Fruit fly (Drosophila melanogaster) whole organism, embryonic: ENCODE results near the gene Egfrap.

ENCODE experiments used
- Asciz ChIP-seq: fragments of 200-800 bp; sonication (Bioruptor generic); optimal IDR thresholded peaks from 2 replicates; lab custom pipeline; 2017; ENCODE audit warnings: missing biosample characterization, mild to moderate bottlenecking, missing genetic modification characterization, missing genetic modification reagents
- Atf-2 ChIP-seq: fragments of 200-800 bp; sonication (Bioruptor generic); optimal IDR thresholded peaks from 2 replicates; lab custom pipeline; 2016; ENCODE audit warnings: missing biosample characterization, missing genetic modification characterization
- CG11085 ChIP-seq: fragments of 200-800 bp; sonication (Bioruptor generic); IDR thresholded peaks from 2 replicates; pipeline ENCODE4 v1.3.6; 2022; ENCODE audit warnings: missing biosample characterization, missing genetic modification characterization
- CG11093 ChIP-seq: fragments of 200-800 bp; sonication (Bioruptor generic); IDR thresholded peaks from 3 replicates; pipeline ENCODE4 v1.3.6; 2022; ENCODE audit warnings: missing biosample characterization, missing genetic modification characterization
- CG12155 ChIP-seq: fragments of 200-800 bp; sonication (Bioruptor generic); optimal IDR thresholded peaks from 3 replicates; lab custom pipeline; 2016; ENCODE audit warnings: missing biosample characterization, missing genetic modification characterization
- CG13123 ChIP-seq: fragments of 200-800 bp; sonication (Bioruptor generic); optimal IDR thresholded peaks from 2 replicates; lab custom pipeline; 2016; ENCODE audit warnings: missing biosample characterization, missing genetic modification characterization
- CG13287 ChIP-seq: fragments of 200-800 bp; sonication (Bioruptor generic); IDR thresholded peaks from 2 replicates; pipeline ENCODE4 v1.3.6; 2022; ENCODE audit warnings: missing biosample characterization, missing genetic modification characterization; ENCODE audit not compliant: partially characterized antibody
- CG13894 ChIP-seq: fragments of 200-800 bp; sonication (Bioruptor generic); optimal IDR thresholded peaks from 3 replicates; lab custom pipeline; 2018; ENCODE audit warnings: missing biosample characterization, mild to moderate bottlenecking, missing genetic modification characterization, moderate library complexity
- CG15479 ChIP-seq: fragments of 200-800 bp; sonication (Bioruptor generic); optimal IDR thresholded peaks from 3 replicates; lab custom pipeline; 2019; ENCODE audit warnings: missing biosample characterization, mild to moderate bottlenecking, missing genetic modification characterization, moderate library complexity
- CG15601 ChIP-seq: fragments of 200-800 bp; sonication (Bioruptor generic); optimal IDR thresholded peaks from 3 replicates; lab custom pipeline; 2019; ENCODE audit warnings: missing biosample characterization, mild to moderate bottlenecking, missing genetic modification characterization, moderate library complexity
- CG16779 ChIP-seq: fragments of 200-800 bp; sonication (Bioruptor generic); IDR thresholded peaks from 2 replicates; pipeline ENCODE4 v1.3.6; 2022; ENCODE audit warnings: missing biosample characterization, missing genetic modification characterization
- CG16815 ChIP-seq: fragments of 200-800 bp; sonication (Bioruptor generic); optimal IDR thresholded peaks from 3 replicates; lab custom pipeline; 2017; ENCODE audit warnings: missing biosample characterization, mild to moderate bottlenecking, missing genetic modification characterization
- CG18599 ChIP-seq: fragments of 200-800 bp; sonication (Bioruptor generic); optimal IDR thresholded peaks from 3 replicates; lab custom pipeline; 2017; ENCODE audit warnings: missing biosample characterization, missing genetic modification characterization, mild to moderate bottlenecking, moderate library complexity, missing genetic modification reagents
- CG2678 ChIP-seq: fragments of 200-800 bp; sonication (Bioruptor generic); optimal IDR thresholded peaks from 3 replicates; lab custom pipeline; 2019; ENCODE audit warnings: missing biosample characterization, mild to moderate bottlenecking, missing genetic modification characterization, moderate library complexity
- CG30403 ChIP-seq: fragments of 200-800 bp; sonication (Bioruptor generic); optimal IDR thresholded peaks from 3 replicates; lab custom pipeline; 2016; ENCODE audit warnings: missing biosample characterization, missing genetic modification characterization
- CG7372 ChIP-seq: fragments of 200-800 bp; sonication (Bioruptor generic); IDR thresholded peaks from 2 replicates; pipeline ENCODE4 v1.3.6; 2022; ENCODE audit warnings: missing biosample characterization, missing genetic modification characterization
- CG7839 ChIP-seq: fragments of 200-800 bp; sonication (Bioruptor generic); optimal IDR thresholded peaks from 3 replicates; lab custom pipeline; 2018; ENCODE audit warnings: missing biosample characterization, mild to moderate bottlenecking, missing genetic modification characterization, moderate library complexity
- CG7963 ChIP-seq: fragments of 200-800 bp; sonication (Bioruptor generic); IDR thresholded peaks from 3 replicates; pipeline ENCODE4 v1.3.6; 2022; ENCODE audit warnings: missing biosample characterization, missing genetic modification characterization; ENCODE audit not compliant: partially characterized antibody
- CG7987 ChIP-seq: fragments of 200-800 bp; sonication (Bioruptor generic); optimal IDR thresholded peaks from 2 replicates; lab custom pipeline; 2018; ENCODE audit warnings: missing biosample characterization, mild to moderate bottlenecking, missing genetic modification characterization, moderate library complexity
- CG9609 ChIP-seq: fragments of 200-800 bp; sonication (Bioruptor generic); optimal IDR thresholded peaks from 3 replicates; lab custom pipeline; 2016; ENCODE audit warnings: missing biosample characterization, missing genetic modification characterization
- CHES-1-like ChIP-seq: fragments of 200-800 bp; sonication (Bioruptor generic); optimal IDR thresholded peaks from 2 replicates; lab custom pipeline; 2016; ENCODE audit warnings: missing biosample characterization, missing genetic modification characterization
- CoRest ChIP-seq: fragments of 200-800 bp; sonication (Bioruptor generic); optimal IDR thresholded peaks from 3 replicates; lab custom pipeline; 2018; ENCODE audit warnings: missing biosample characterization, mild to moderate bottlenecking, missing genetic modification characterization, moderate library complexity
- Doc2 ChIP-seq: fragments of 200-800 bp; sonication (Bioruptor generic); IDR thresholded peaks from 2 replicates; pipeline ENCODE4 v1.3.6; 2022; ENCODE audit warnings: missing biosample characterization, missing genetic modification characterization
- Dref ChIP-seq: fragments of 200-800 bp; sonication (Bioruptor generic); IDR thresholded peaks from 2 replicates; pipeline ENCODE4 v1.3.6; 2022; ENCODE audit warnings: missing biosample characterization, missing genetic modification characterization
- Elba2 ChIP-seq: fragments of 200-800 bp; sonication (Bioruptor generic); optimal IDR thresholded peaks from 3 replicates; lab custom pipeline; 2016; ENCODE audit warnings: missing biosample characterization, missing genetic modification characterization
- HLH3B ChIP-seq: fragments of 200-800 bp; sonication (Bioruptor generic); IDR thresholded peaks from 2 replicates; pipeline ENCODE4 v1.3.6; 2022; ENCODE audit warnings: missing biosample characterization, missing genetic modification characterization
- Hmr ChIP-seq: fragments of 200-800 bp; sonication (Bioruptor generic); optimal IDR thresholded peaks from 3 replicates; lab custom pipeline; 2017; ENCODE audit warnings: mild to moderate bottlenecking, missing biosample characterization, missing genetic modification reagents, missing genetic modification characterization
- Mrtf ChIP-seq: fragments of 200-800 bp; sonication (Bioruptor generic); IDR thresholded peaks from 3 replicates; pipeline ENCODE4 v1.3.6; 2022; ENCODE audit warnings: missing biosample characterization, missing genetic modification characterization
- Sin3A ChIP-seq: fragments of >200 bp; optimal IDR thresholded peaks from 2 replicates; lab custom pipeline; 2018
- ase ChIP-seq: fragments of 200-800 bp; sonication (Bioruptor generic); IDR thresholded peaks from 3 replicates; pipeline ENCODE4 v1.3.6; 2022; ENCODE audit warnings: missing biosample characterization, missing genetic modification characterization
- az2 ChIP-seq: fragments of 200-800 bp; sonication (Bioruptor generic); optimal IDR thresholded peaks from 3 replicates; lab custom pipeline; 2016; ENCODE audit warnings: missing biosample characterization, missing genetic modification characterization
- bab2 ChIP-seq: fragments of 200-800 bp; sonication (Bioruptor generic); optimal IDR thresholded peaks from 2 replicates; lab custom pipeline; 2016; ENCODE audit warnings: missing biosample characterization, missing genetic modification characterization
- chinmo ChIP-seq: fragments of 200-800 bp; sonication (Bioruptor generic); IDR thresholded peaks from 4 replicates; pipeline ENCODE4 v1.3.6; 2022; ENCODE audit warnings: missing biosample characterization, missing genetic modification characterization; ENCODE audit not compliant: partially characterized antibody
- fd64A ChIP-seq: fragments of 200-800 bp; sonication (Bioruptor generic); optimal IDR thresholded peaks from 3 replicates; lab custom pipeline; 2018; ENCODE audit warnings: missing biosample characterization, mild to moderate bottlenecking, missing genetic modification characterization
- fd96Cb ChIP-seq: fragments of 200-800 bp; sonication (Bioruptor generic); optimal IDR thresholded peaks from 2 replicates; lab custom pipeline; 2018; ENCODE audit warnings: missing biosample characterization, mild to moderate bottlenecking, missing genetic modification characterization, moderate library complexity
- fru ChIP-seq: fragments of >200 bp; optimal IDR thresholded peaks from 2 replicates; lab custom pipeline; 2017
- ftz-f1 ChIP-seq: fragments of 200-800 bp; sonication (Bioruptor generic); optimal IDR thresholded peaks from 2 replicates; lab custom pipeline; 2016; ENCODE audit warnings: missing biosample characterization, missing genetic modification characterization
- her ChIP-seq: fragments of 200-800 bp; sonication (Bioruptor generic); optimal IDR thresholded peaks from 2 replicates; lab custom pipeline; 2016; ENCODE audit warnings: missing biosample characterization, missing genetic modification characterization
- kni ChIP-seq: fragments of 200-800 bp; sonication (Bioruptor generic); optimal IDR thresholded peaks from 3 replicates; lab custom pipeline; 2017; ENCODE audit warnings: mild to moderate bottlenecking, missing biosample characterization, missing genetic modification reagents, missing genetic modification characterization
- knrl ChIP-seq: fragments of 200-800 bp; sonication (Bioruptor generic); IDR thresholded peaks from 3 replicates; pipeline ENCODE4 v1.3.6; 2022; ENCODE audit warnings: missing biosample characterization, missing genetic modification characterization; ENCODE audit not compliant: partially characterized antibody
- mld ChIP-seq: fragments of 200-800 bp; sonication (Bioruptor generic); IDR thresholded peaks from 3 replicates; pipeline ENCODE4 v1.3.6; 2022; ENCODE audit warnings: missing biosample characterization, missing genetic modification characterization; ENCODE audit not compliant: partially characterized antibody
- nerfin-1 ChIP-seq: fragments of 200-800 bp; sonication (Bioruptor generic); optimal IDR thresholded peaks from 3 replicates; lab custom pipeline; 2019; ENCODE audit warnings: missing biosample characterization, mild to moderate bottlenecking, missing genetic modification characterization, moderate library complexity
- oc ChIP-seq: fragments of 200-800 bp; sonication (Bioruptor generic); optimal IDR thresholded peaks from 2 replicates; lab custom pipeline; 2018; ENCODE audit warnings: missing biosample characterization, mild to moderate bottlenecking, missing genetic modification characterization, moderate library complexity
- p53 ChIP-seq: fragments of 200-800 bp; sonication (Bioruptor generic); optimal IDR thresholded peaks from 2 replicates; lab custom pipeline; 2016; ENCODE audit warnings: missing biosample characterization, missing genetic modification characterization
- sc ChIP-seq, 3 experiments: fragments of >200 bp in 2 of 3; fragments of 200-800 bp in 1 of 3; sonication (Bioruptor generic) in 1 of 3; optimal IDR thresholded peaks; 2 replicates in 2 of 3; 3 replicates in 1 of 3; lab custom pipeline; 2017; ENCODE audit warnings: mild to moderate bottlenecking in 1 of 3, missing biosample characterization in 1 of 3, missing genetic modification characterization in 1 of 3, missing genetic modification reagents in 1 of 3
- sd ChIP-seq: fragments of 200-800 bp; sonication (Bioruptor generic); optimal IDR thresholded peaks from 3 replicates; lab custom pipeline; 2018; ENCODE audit warnings: missing biosample characterization, mild to moderate bottlenecking, missing genetic modification characterization, moderate library complexity
- sqz ChIP-seq: fragments of 200-800 bp; sonication (Bioruptor generic); optimal IDR thresholded peaks from 3 replicates; lab custom pipeline; 2018; ENCODE audit warnings: missing biosample characterization, mild to moderate bottlenecking, missing genetic modification characterization
- tgo ChIP-seq: fragments of 200-800 bp; sonication (Bioruptor generic); IDR thresholded peaks from 3 replicates; pipeline ENCODE4 v1.3.6; 2022; ENCODE audit warnings: missing biosample characterization, missing genetic modification characterization
- twi ChIP-seq: fragments of 200-800 bp; optimal IDR thresholded peaks from 2 replicates; lab custom pipeline; 2019; ENCODE audit warnings: missing biosample characterization, mild to moderate bottlenecking, missing genetic modification characterization, moderate library complexity
- zen ChIP-seq: fragments of 200-800 bp; sonication (Bioruptor generic); optimal IDR thresholded peaks from 3 replicates; lab custom pipeline; 2018; ENCODE audit warnings: missing biosample characterization, mild to moderate bottlenecking, missing genetic modification characterization, moderate library complexity

Egfrap gene

dm6 chr3L:5996936-5997335, 46.5 kb upstream of the Egfrap start, which contains the start of gene PVRAP (continued):
- TF ChIP-seq CG7963 (GFP tag; lab: Robert Waterston, UW): no peak
- no peak for TF ChIP-seq CG7987
- no peak for TF ChIP-seq CG16779 (GFP tag; lab: Robert Waterston, UW)
- TF ChIP-seq mld (GFP tag; lab: Robert Waterston, UW): no peak
- TF ChIP-seq fd96Cb: no peak
- TF ChIP-seq chinmo: 0 out of 4 replicates have a peak, but pooled peaks have one; percentile 40
- TF ChIP-seq CoRest: no peak
- TF ChIP-seq sd (tag; lab: Kevin White, UChicago): peak; percentile 85
- no peak for TF ChIP-seq fru
- TF ChIP-seq CG13894 (tag; lab: Kevin White, UChicago): no peak
- TF ChIP-seq, all 482 proteins: peak for 11

- peak; percentile 66 for TF ChIP-seq oc
- peak; percentile 29 for TF ChIP-seq twi (tag; lab: Kevin White, UChicago)
- no peak for TF ChIP-seq CG11085 (GFP tag; lab: Robert Waterston, UW)
- TF ChIP-seq ase: 0 out of 3 replicates have a peak, but pooled peaks have one; percentile 10
- no peak for TF ChIP-seq CG9609 (GFP tag; lab: Kevin White, UChicago)
- TF ChIP-seq Mrtf (GFP tag; lab: Robert Waterston, UW): no peak
- no peak for TF ChIP-seq CG13287 (GFP tag; lab: Robert Waterston, UW)
- TF ChIP-seq ftz-f1 (GFP tag; lab: Kevin White, UChicago): no peak
- TF ChIP-seq CG11093 (GFP tag; lab: Robert Waterston, UW): no peak
- TF ChIP-seq Elba2 (GFP tag; lab: Kevin White, UChicago): no peak
- TF ChIP-seq CG12155 (GFP tag; lab: Kevin White, UChicago): no peak
- TF ChIP-seq CG30403 (GFP tag; lab: Kevin White, UChicago): no peak
- no peak for TF ChIP-seq CHES-1-like (GFP tag; lab: Kevin White, UChicago)
- no peak for TF ChIP-seq fd64A (GFP tag; lab: Kevin White, UChicago)
- no peak for TF ChIP-seq knrl
- no peak for TF ChIP-seq CG13123 (GFP tag; lab: Kevin White, UChicago)
- peak; percentile 58 for TF ChIP-seq zen (tag; lab: Kevin White, UChicago)
- TF ChIP-seq sc (optimal IDR thresholded peaks at IDR 0.05; lab: Kevin White, UChicago): no peak
- no peak for TF ChIP-seq sc (GFP tag; optimal IDR thresholded peaks at IDR 0.05; lab: Kevin White, UChicago)
- TF ChIP-seq CG15601 (tag; lab: Kevin White, UChicago): no peak
- TF ChIP-seq CG15479: peak; percentile 67
- TF ChIP-seq CG2678 (tag; lab: Kevin White, UChicago): no peak
- no peak for TF ChIP-seq her (GFP tag; lab: Kevin White, UChicago)
- no peak for TF ChIP-seq sqz (GFP tag; lab: Kevin White, UChicago)
- no peak for TF ChIP-seq az2 (GFP tag; lab: Kevin White, UChicago)
- no peak for TF ChIP-seq nerfin-1
- no peak for TF ChIP-seq p53 (GFP tag; lab: Kevin White, UChicago)
- no peak for TF ChIP-seq kni (GFP tag; lab: Kevin White, UChicago)
- TF ChIP-seq bab2 (GFP tag; lab: Kevin White, UChicago): no peak
- TF ChIP-seq Hmr (GFP tag; lab: Kevin White, UChicago): no peak
- TF ChIP-seq CG7839 (tag; lab: Kevin White, UChicago): no peak
- no peak for TF ChIP-seq CG7372 (GFP tag; lab: Robert Waterston, UW)
- no peak for TF ChIP-seq Atf-2
- TF ChIP-seq CG18599: no peak
- no peak for TF ChIP-seq Dref (GFP tag; lab: Robert Waterston, UW)
- no peak for TF ChIP-seq HLH3B (GFP tag; lab: Robert Waterston, UW)
- no peak for TF ChIP-seq Doc2 (GFP tag; lab: Robert Waterston, UW)
- TF ChIP-seq tgo (GFP tag; lab: Robert Waterston, UW): no peak
- no peak for TF ChIP-seq CG16815 (GFP tag; lab: Kevin White, UChicago)
- no peak for TF ChIP-seq Asciz (GFP tag; lab: Kevin White, UChicago)
- no peak for TF ChIP-seq Sin3A
Measured at dm6 chr3L:5996520-5996919, 46.1 kb upstream of the Egfrap start.
